Worm (Caenorhabditis elegans) whole organism, L4 larva: Measurements from ENCODE around the gene ulp-4.

Experiments used
- F10B5.3 ChIP-seq: sonication (generic microtip); optimal IDR thresholded peaks from 2 replicates; lab custom pipeline; 2016; ENCODE audit warnings: mild to moderate bottlenecking, missing genetic modification characterization, missing compliant biosample characterization
- F37D6.2 ChIP-seq: sonication (generic microtip); optimal IDR thresholded peaks from 2 replicates; lab custom pipeline; 2016; ENCODE audit warnings: mild to moderate bottlenecking, missing genetic modification characterization, missing compliant biosample characterization
- R02D3.7 ChIP-seq: fragments of 150-350 bp; sonication (generic microtip); optimal IDR thresholded peaks from 3 replicates; lab custom pipeline; 2014; ENCODE audit warnings: missing biosample characterization, missing genetic modification characterization
- T20F7.1 ChIP-seq: fragments of 200-800 bp; sonication (Bioruptor generic); optimal IDR thresholded peaks from 2 replicates; lab custom pipeline; 2018; ENCODE audit warnings: mild to moderate bottlenecking, missing genetic modification characterization, missing compliant biosample characterization
- T26A8.4 ChIP-seq: fragments of 200-800 bp; sonication (Bioruptor generic); IDR thresholded peaks from 2 replicates; pipeline ENCODE4 v1.3.6; 2022; ENCODE audit warnings: missing genetic modification characterization, missing compliant biosample characterization
- Y105C5A.15 ChIP-seq: fragments of 200-800 bp; sonication (Bioruptor generic); IDR thresholded peaks from 2 replicates; pipeline ENCODE4 v1.3.6; 2022; ENCODE audit warnings: missing genetic modification characterization, missing compliant biosample characterization
- Y75B8A.6 ChIP-seq: fragments of 200-800 bp; sonication (Bioruptor generic); IDR thresholded peaks from 2 replicates; pipeline ENCODE4 v1.3.6; 2022; ENCODE audit warnings: missing genetic modification reagents, missing genetic modification characterization, missing compliant biosample characterization
- aha-1 ChIP-seq: fragments of 150-350 bp; peaks from one replicate; lab custom pipeline; 2014; ENCODE audit warnings: missing biosample characterization, missing genetic modification characterization
- aly-2 ChIP-seq: sonication (generic microtip); optimal IDR thresholded peaks from 2 replicates; lab custom pipeline; 2018; ENCODE audit warnings: missing biosample characterization, missing genetic modification characterization
- ceh-28 ChIP-seq: fragments of 150-350 bp; optimal IDR thresholded peaks from 2 replicates; lab custom pipeline; 2014; ENCODE audit warnings: missing biosample characterization, missing genetic modification reagents, missing genetic modification characterization
- ctbp-1 ChIP-seq: fragments of 200-800 bp; sonication (Bioruptor generic); IDR thresholded peaks from 2 replicates; pipeline ENCODE4 v1.3.6; 2022; ENCODE audit warnings: missing genetic modification reagents, missing genetic modification characterization, missing compliant biosample characterization
- daf-12 ChIP-seq: fragments of 150-350 bp; optimal IDR thresholded peaks from 2 replicates; lab custom pipeline; 2014; ENCODE audit warnings: missing biosample characterization, missing genetic modification reagents, missing genetic modification characterization
- daf-8 ChIP-seq: fragments of 200-800 bp; sonication (Bioruptor generic); IDR thresholded peaks from 2 replicates; pipeline ENCODE4 v1.3.6; 2022; ENCODE audit warnings: missing genetic modification characterization, missing compliant biosample characterization
- dmd-6 ChIP-seq: fragments of 200-800 bp; sonication (Bioruptor generic); IDR thresholded peaks from 2 replicates; pipeline ENCODE4 v1.3.6; 2022; ENCODE audit warnings: missing genetic modification reagents, missing genetic modification characterization, missing compliant biosample characterization
- dmd-9 ChIP-seq: fragments of 200-800 bp; sonication (Bioruptor generic); IDR thresholded peaks from 2 replicates; pipeline ENCODE4 v1.3.6; 2022; ENCODE audit warnings: missing genetic modification reagents, missing genetic modification characterization, missing compliant biosample characterization
- dve-1 ChIP-seq: sonication (generic microtip); optimal IDR thresholded peaks from 2 replicates; lab custom pipeline; 2017; ENCODE audit warnings: antibody characterized with exemption, mild to moderate bottlenecking, missing genetic modification characterization, missing compliant biosample characterization; ENCODE audit not compliant: insufficient read depth
- fkh-10 ChIP-seq: fragments of 150-350 bp; optimal IDR thresholded peaks from 2 replicates; lab custom pipeline; 2014; ENCODE audit warnings: missing biosample characterization, missing genetic modification reagents, missing genetic modification characterization
- gei-8 ChIP-seq: fragments of 200-800 bp; sonication (Bioruptor generic); optimal IDR thresholded peaks from 2 replicates; lab custom pipeline; 2018; ENCODE audit warnings: mild to moderate bottlenecking, missing genetic modification characterization, missing compliant biosample characterization
- hif-1 ChIP-seq, 2 experiments: sonication (generic microtip); optimal IDR thresholded peaks; 2 replicates each; lab custom pipeline; 2016 to 2017; ENCODE audit warnings: missing compliant biosample characterization in 2 of 2, missing genetic modification characterization in 2 of 2, missing genetic modification reagents in 2 of 2, missing genotype in 2 of 2, mild to moderate bottlenecking in 1 of 2
- hlh-11 ChIP-seq: fragments of 200-800 bp; sonication (Bioruptor generic); optimal IDR thresholded peaks from 2 replicates; lab custom pipeline; 2018; ENCODE audit warnings: mild to moderate bottlenecking, missing genetic modification characterization, missing compliant biosample characterization
- hlh-30 ChIP-seq: sonication (generic microtip); optimal IDR thresholded peaks from 2 replicates; lab custom pipeline; 2017; ENCODE audit warnings: antibody characterized with exemption, mild to moderate bottlenecking, missing genetic modification characterization, missing compliant biosample characterization; ENCODE audit not compliant: insufficient read depth
- jun-1 ChIP-seq: fragments of 150-350 bp; optimal IDR thresholded peaks from 2 replicates; lab custom pipeline; 2014; ENCODE audit warnings: missing biosample characterization, missing genetic modification reagents, missing genetic modification characterization
- lim-7 ChIP-seq: fragments of 200-800 bp; sonication (Bioruptor generic); IDR thresholded peaks from 2 replicates; pipeline ENCODE4 v1.3.6; 2022; ENCODE audit warnings: missing genetic modification characterization, missing compliant biosample characterization
- lin-13 ChIP-seq: fragments of 150-350 bp; optimal IDR thresholded peaks from 2 replicates; lab custom pipeline; 2014; ENCODE audit warnings: missing biosample characterization, missing genetic modification reagents, missing genetic modification characterization
- lin-15B ChIP-seq: fragments of 150-350 bp; sonication (generic microtip); optimal IDR thresholded peaks from 3 replicates; lab custom pipeline; 2014; ENCODE audit warnings: missing biosample characterization, missing genetic modification characterization
- lin-29 ChIP-seq: fragments of 200-800 bp; sonication (Bioruptor generic); IDR thresholded peaks from 2 replicates; pipeline ENCODE4 v1.3.6; 2022; ENCODE audit warnings: missing genetic modification reagents, missing genetic modification characterization, missing compliant biosample characterization
- lir-3 ChIP-seq: sonication (generic microtip); optimal IDR thresholded peaks from 2 replicates; lab custom pipeline; 2016; ENCODE audit warnings: mild to moderate bottlenecking, missing genetic modification characterization, missing compliant biosample characterization
- madf-5 ChIP-seq, 2 experiments: fragments of 200-800 bp; sonication (Bioruptor generic); IDR thresholded peaks; 2 replicates each; pipeline ENCODE4 v1.3.6; 2022; ENCODE audit warnings: missing compliant biosample characterization in 2 of 2, missing genetic modification characterization in 2 of 2
- mes-2 ChIP-seq: sonication (generic microtip); optimal IDR thresholded peaks from 2 replicates; lab custom pipeline; 2016; ENCODE audit warnings: missing genotype, mild to moderate bottlenecking, missing genetic modification characterization, missing compliant biosample characterization; ENCODE audit not compliant: poor library complexity, severe bottlenecking
- mxl-2 ChIP-seq: fragments of 200-800 bp; sonication (Bioruptor generic); conservative IDR thresholded peaks from 2 replicates; pipeline ENCODE4 v1.3.6; 2022; ENCODE audit warnings: missing genetic modification reagents, missing genetic modification characterization, missing compliant biosample characterization
- mxl-3 ChIP-seq: fragments of 200-800 bp; sonication (Bioruptor generic); optimal IDR thresholded peaks from 2 replicates; lab custom pipeline; 2018; ENCODE audit warnings: mild to moderate bottlenecking, missing genetic modification characterization, missing compliant biosample characterization
- nhr-10 ChIP-seq: fragments of 150-350 bp; optimal IDR thresholded peaks from 2 replicates; lab custom pipeline; 2014; ENCODE audit warnings: missing biosample characterization, missing genetic modification characterization
- nhr-102 ChIP-seq: sonication (generic microtip); optimal IDR thresholded peaks from 2 replicates; lab custom pipeline; 2016; ENCODE audit warnings: mild to moderate bottlenecking, missing genetic modification characterization, moderate library complexity, missing compliant biosample characterization
- nhr-11 ChIP-seq: fragments of 150-350 bp; optimal IDR thresholded peaks from 2 replicates; lab custom pipeline; 2014; ENCODE audit warnings: missing biosample characterization, missing genetic modification characterization
- nhr-111 ChIP-seq: fragments of 200-800 bp; sonication (Bioruptor generic); optimal IDR thresholded peaks from 2 replicates; lab custom pipeline; 2018; ENCODE audit warnings: mild to moderate bottlenecking, missing genetic modification characterization, missing compliant biosample characterization
- nhr-25 ChIP-seq: sonication (generic microtip); optimal IDR thresholded peaks from 2 replicates; lab custom pipeline; 2017; ENCODE audit warnings: missing genetic modification characterization, mild to moderate bottlenecking, missing compliant biosample characterization, antibody characterized with exemption, moderate library complexity, borderline replicate concordance; ENCODE audit not compliant: insufficient read depth
- nhr-41 ChIP-seq: fragments of 200-800 bp; sonication (Bioruptor generic); IDR thresholded peaks from 2 replicates; pipeline ENCODE4 v1.3.6; 2022; ENCODE audit warnings: missing genetic modification reagents, missing genetic modification characterization, missing compliant biosample characterization
- nhr-77 ChIP-seq: fragments of 150-350 bp; optimal IDR thresholded peaks from 2 replicates; lab custom pipeline; 2014; ENCODE audit warnings: missing biosample characterization, missing genetic modification characterization
- rbr-2 ChIP-seq: sonication (generic microtip); optimal IDR thresholded peaks from 2 replicates; lab custom pipeline; 2016; ENCODE audit warnings: missing genotype, missing genetic modification characterization, missing compliant biosample characterization
- sdz-12 ChIP-seq: fragments of 200-800 bp; sonication (Bioruptor generic); optimal IDR thresholded peaks from 2 replicates; lab custom pipeline; 2018; ENCODE audit warnings: mild to moderate bottlenecking, missing genetic modification characterization, missing compliant biosample characterization
- set-16 ChIP-seq: fragments of 200-800 bp; sonication (Bioruptor generic); IDR thresholded peaks from 2 replicates; pipeline ENCODE4 v1.3.6; 2022; ENCODE audit warnings: missing genetic modification reagents, missing genetic modification characterization, missing compliant biosample characterization
- skn-1 ChIP-seq: fragments of 150-350 bp; optimal IDR thresholded peaks from 2 replicates; lab custom pipeline; 2014; ENCODE audit warnings: missing biosample characterization, missing genetic modification characterization
- snpc-1.2 ChIP-seq: fragments of 200-800 bp; sonication (Bioruptor generic); IDR thresholded peaks from 2 replicates; pipeline ENCODE4 v1.3.6; 2022; ENCODE audit warnings: missing genetic modification reagents, missing genetic modification characterization, missing compliant biosample characterization
- snpc-4 ChIP-seq: fragments of 150-350 bp; optimal IDR thresholded peaks from 2 replicates; lab custom pipeline; 2014; ENCODE audit warnings: missing biosample characterization, missing genetic modification characterization
- spr-1 ChIP-seq: sonication (generic microtip); optimal IDR thresholded peaks from 2 replicates; lab custom pipeline; 2016; ENCODE audit warnings: mild to moderate bottlenecking, missing genetic modification characterization, missing compliant biosample characterization
- spr-3 ChIP-seq: fragments of 200-800 bp; sonication (Bioruptor generic); optimal IDR thresholded peaks from 2 replicates; lab custom pipeline; 2018; ENCODE audit warnings: mild to moderate bottlenecking, missing genetic modification characterization, missing compliant biosample characterization
- tra-1 ChIP-seq: fragments of 200-800 bp; sonication (Bioruptor generic); IDR thresholded peaks from 2 replicates; pipeline ENCODE4 v1.3.6; 2022; ENCODE audit warnings: missing genetic modification reagents, missing genetic modification characterization, missing compliant biosample characterization
- vab-7 ChIP-seq: fragments of 200-800 bp; sonication (Bioruptor generic); IDR thresholded peaks from 2 replicates; pipeline ENCODE4 v1.3.6; 2022; ENCODE audit warnings: missing genetic modification reagents, missing genetic modification characterization, missing compliant biosample characterization
- zfp-2 ChIP-seq: sonication (generic microtip); optimal IDR thresholded peaks from 2 replicates; lab custom pipeline; 2016; ENCODE audit warnings: mild to moderate bottlenecking, missing genetic modification characterization, missing compliant biosample characterization
- zfp-3 ChIP-seq: fragments of 200-800 bp; sonication (Bioruptor generic); conservative IDR thresholded peaks from 2 replicates; pipeline ENCODE4 v1.3.6; 2022; ENCODE audit warnings: missing genetic modification reagents, missing genetic modification characterization, missing compliant biosample characterization
- zip-2 ChIP-seq: fragments of 150-350 bp; optimal IDR thresholded peaks from 2 replicates; lab custom pipeline; 2014; ENCODE audit warnings: missing biosample characterization, missing genetic modification characterization
- ztf-7 ChIP-seq: fragments of 150-350 bp; optimal IDR thresholded peaks from 2 replicates; lab custom pipeline; 2014; ENCODE audit warnings: missing biosample characterization, missing genetic modification characterization

Gene ulp-4

DNA sequence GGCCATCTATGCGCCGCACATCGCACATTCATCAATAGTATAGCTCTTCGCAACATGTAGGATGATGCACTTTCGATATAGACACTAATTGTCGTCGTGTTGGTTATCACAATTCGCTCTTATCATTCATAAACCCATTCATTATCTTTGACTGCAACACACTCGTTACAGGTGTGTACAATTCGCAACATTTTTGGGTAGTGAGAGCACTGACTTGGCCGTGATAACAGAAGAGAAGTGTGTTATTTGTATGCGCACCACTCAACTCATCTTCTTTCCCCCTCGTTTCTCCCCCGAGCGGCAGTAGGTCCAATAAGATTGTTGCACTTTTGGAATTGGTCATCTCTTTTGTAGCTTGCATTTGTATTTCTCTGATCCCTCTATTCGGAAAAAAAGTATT is 2.5 kb upstream of the ulp-4 start (continued):
- TF ChIP-seq hif-1 (tag; optimal IDR thresholded peaks at IDR 0.05; lab: Kevin White, UChicago) (no peak), lin-29 (GFP tag; lab: Robert Waterston, UW) (no peak), jun-1 (tag; lab: Kevin White, UChicago) (no peak), snpc-1.2 (GFP tag; lab: Robert Waterston, UW) (no peak), Y75B8A.6 (GFP tag; lab: Robert Waterston, UW) (no peak), tra-1 (GFP tag; lab: Robert Waterston, UW) (no peak), daf-12 (tag; lab: Kevin White, UChicago) (no peak), zip-2 (no peak), gei-8 (GFP tag; lab: Kevin White, UChicago) (no peak), aly-2 (tag; lab: Kevin White, UChicago) (no peak), snpc-4 (tag; lab: Kevin White, UChicago) (no peak), nhr-77 (tag; lab: Kevin White, UChicago) (peak; percentile 57), lim-7 (GFP tag; lab: Robert Waterston, UW) (no peak), nhr-102 (tag; lab: Kevin White, UChicago) (peak; percentile 5), T20F7.1 (no peak), sdz-12 (GFP tag; lab: Kevin White, UChicago) (no peak), dmd-6 (GFP tag; lab: Robert Waterston, UW) (peak; percentile 72), ceh-28 (tag; lab: Kevin White, UChicago) (no peak), aha-1 (no peak), nhr-11 (tag; lab: Kevin White, UChicago) (no peak), dve-1 (tag; lab: Kevin White, UChicago) (peak; percentile 50), spr-3 (no peak), zfp-3 (GFP tag; lab: Robert Waterston, UW) (no peak), zfp-2 (no peak), F37D6.2 (tag; lab: Kevin White, UChicago) (no peak), hlh-11 (tag; lab: Kevin White, UChicago) (peak; percentile 77), nhr-25 (tag; lab: Kevin White, UChicago) (no peak), ztf-7 (tag; lab: Kevin White, UChicago) (no peak), nhr-41 (GFP tag; lab: Robert Waterston, UW) (no peak), mes-2 (tag; lab: Kevin White, UChicago) (peak; percentile 54), madf-5 (GFP tag; IDR thresholded peaks at IDR 0.05; lab: Robert Waterston, UW) (no peak), dmd-9 (GFP tag; lab: Robert Waterston, UW) (no peak), mxl-3 (GFP tag; lab: Kevin White, UChicago) (peak; percentile 73), T26A8.4 (GFP tag; lab: Robert Waterston, UW) (no peak), skn-1 (tag; lab: Kevin White, UChicago) (no peak), fkh-10 (GFP tag; lab: Kevin White, UChicago) (no peak), daf-8 (GFP tag; lab: Robert Waterston, UW) (no peak), mxl-2 (GFP tag; lab: Robert Waterston, UW) (no peak), ctbp-1 (GFP tag; lab: Robert Waterston, UW) (no peak), set-16 (GFP tag; lab: Robert Waterston, UW) (no peak), vab-7 (GFP tag; lab: Robert Waterston, UW) (no peak), R02D3.7 (no peak), rbr-2 (tag; lab: Kevin White, UChicago) (no peak), lin-15B (tag; lab: Kevin White, UChicago) (no peak), nhr-10 (tag; lab: Kevin White, UChicago) (peak; percentile 4), F10B5.3 (tag; lab: Kevin White, UChicago) (no peak), Y105C5A.15 (GFP tag; lab: Robert Waterston, UW) (no peak), lir-3 (no peak), lin-13 (GFP tag; lab: Kevin White, UChicago) (no peak), spr-1 (no peak), hlh-30 (peak; percentile 3), nhr-111 (GFP tag; lab: Kevin White, UChicago) (no peak)
